Worm (Caenorhabditis elegans) whole organism, L3 larva: Measurements from ENCODE around the gene srw-56.

Experiments used
- ama-1 ChIP-seq: fragments of 150-350 bp; optimal IDR thresholded peaks from 2 replicates; lab custom pipeline; 2018
- egl-5 ChIP-seq: fragments of 150-350 bp; optimal IDR thresholded peaks from 2 replicates; lab custom pipeline; 2017; ENCODE audit warnings: missing biosample characterization, missing genetic modification reagents, missing genetic modification characterization, inconsistent platforms
- elt-1 ChIP-seq: fragments of 150-350 bp; optimal IDR thresholded peaks from 2 replicates; lab custom pipeline; 2014; ENCODE audit warnings: missing biosample characterization, missing genetic modification characterization
- eor-1 ChIP-seq, 2 experiments: fragments of 150-350 bp; optimal IDR thresholded peaks; 2 replicates each; lab custom pipeline; 2014 to 2018; ENCODE audit warnings: missing biosample characterization in 2 of 2, missing genetic modification characterization in 2 of 2
- fkh-10 ChIP-seq: sonication (generic microtip); optimal IDR thresholded peaks from 2 replicates; lab custom pipeline; 2017; ENCODE audit warnings: missing biosample characterization, missing genetic modification reagents, missing genetic modification characterization
- fos-1 ChIP-seq: fragments of 150-350 bp; optimal IDR thresholded peaks from 2 replicates; lab custom pipeline; 2014; ENCODE audit warnings: missing biosample characterization, missing genetic modification characterization
- snpc-4 ChIP-seq: fragments of 150-350 bp; optimal IDR thresholded peaks from 2 replicates; lab custom pipeline; 2014; ENCODE audit warnings: missing biosample characterization, missing genetic modification characterization
- unc-62 ChIP-seq: fragments of 150-350 bp; sonication (generic microtip); optimal IDR thresholded peaks from 4 replicates; lab custom pipeline; 2014; ENCODE audit warnings: missing biosample characterization, missing genetic modification reagents, missing genetic modification characterization

DNA sequence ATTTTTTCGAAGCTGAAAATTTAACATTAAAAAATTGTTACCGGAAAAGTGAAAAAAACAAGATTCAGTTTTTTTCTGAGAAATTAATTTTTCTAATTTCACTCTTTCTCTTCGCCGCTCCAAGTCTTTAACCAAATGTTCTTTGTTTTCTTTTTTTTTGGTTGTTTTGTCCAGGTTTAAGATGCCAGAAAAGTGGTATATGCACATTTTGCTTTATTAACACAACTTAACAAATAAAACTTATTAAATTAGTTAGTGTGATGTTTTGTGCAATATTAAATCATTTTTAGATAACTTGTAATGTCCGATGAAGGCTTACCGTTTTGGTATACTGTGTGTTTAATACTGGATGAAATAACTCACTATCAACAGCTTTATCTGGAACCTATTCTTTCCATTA, 9.5 kb downstream of the srw-56 start, which contains the start of gene srw-53:
- no peak for TF ChIP-seq ama-1
- TF ChIP-seq elt-1 (tag; lab: Kevin White, UChicago): no peak
- TF ChIP-seq fos-1: no peak
- TF ChIP-seq fkh-10: no peak
- TF ChIP-seq unc-62 (GFP tag; lab: Kevin White, UChicago): no peak
- no peak for TF ChIP-seq snpc-4 (tag; lab: Kevin White, UChicago)
- no peak for TF ChIP-seq egl-5 (tag; lab: Kevin White, UChicago)
- TF ChIP-seq eor-1 (tag; optimal IDR thresholded peaks at IDR 0.05; lab: Kevin White, UChicago): no peak
